Worm (Caenorhabditis elegans) whole organism, midembryonic: ENCODE results near the gene Y97E10AR.1.

Source experiments
- T22C8.4 ChIP-seq: fragments of 200-800 bp; sonication (Bioruptor generic); IDR thresholded peaks from 2 replicates; pipeline ENCODE4 v1.3.6; 2022; ENCODE audit warnings: missing genetic modification characterization, missing compliant biosample characterization
- cog-1 ChIP-seq: sonication (generic microtip); optimal IDR thresholded peaks from 2 replicates; lab custom pipeline; 2016; ENCODE audit warnings: missing genetic modification characterization, missing compliant biosample characterization
- flt-1 ChIP-seq: fragments of 200-800 bp; sonication (Bioruptor generic); IDR thresholded peaks from 2 replicates; pipeline ENCODE4 v1.3.6; 2022; ENCODE audit warnings: missing genetic modification characterization, missing compliant biosample characterization
- klf-2 ChIP-seq: fragments of 200-800 bp; sonication (Bioruptor generic); conservative IDR thresholded peaks from 2 replicates; pipeline ENCODE4 v1.3.6; 2022; ENCODE audit warnings: missing genetic modification reagents, missing genetic modification characterization, missing compliant biosample characterization
- med-1 ChIP-seq: sonication (generic microtip); optimal IDR thresholded peaks from 2 replicates; lab custom pipeline; 2017; ENCODE audit warnings: missing genetic modification characterization, mild to moderate bottlenecking, missing compliant biosample characterization, antibody characterized with exemption, missing genetic modification reagents; ENCODE audit not compliant: insufficient read depth
- ref-1 ChIP-seq: fragments of 200-800 bp; sonication (Bioruptor generic); conservative IDR thresholded peaks from 2 replicates; pipeline ENCODE4 v1.3.6; 2022; ENCODE audit warnings: missing genetic modification reagents, missing genetic modification characterization, missing compliant biosample characterization
- tab-1 ChIP-seq: fragments of 200-800 bp; sonication (Bioruptor generic); IDR thresholded peaks from 2 replicates; pipeline ENCODE4 v1.3.6; 2022; ENCODE audit warnings: missing genetic modification characterization, missing compliant biosample characterization
- ztf-23 ChIP-seq: fragments of 200-800 bp; sonication (Bioruptor generic); IDR thresholded peaks from 2 replicates; pipeline ENCODE4 v1.3.6; 2022; ENCODE audit warnings: missing genetic modification reagents, missing genetic modification characterization, missing compliant biosample characterization
- ztf-29 ChIP-seq: fragments of 200-800 bp; sonication (Bioruptor generic); IDR thresholded peaks from 2 replicates; pipeline ENCODE4 v1.3.6; 2022; ENCODE audit warnings: missing genetic modification reagents, missing genetic modification characterization, missing compliant biosample characterization

The Y97E10AR.1 gene

ce11 chrV:8034811-8035210 is 33.5 kb downstream of the Y97E10AR.1 start, which contains the start of gene algn-12:
TSS of gene algn-12 (plus strand) at chrV:8035111.
- TF ChIP-seq tab-1 (no peak), cog-1 (no peak), flt-1 (GFP tag; lab: Robert Waterston, UW) (no peak), ztf-29 (GFP tag; lab: Robert Waterston, UW) (no peak), ztf-23 (no peak), med-1 (GFP tag; lab: Kevin White, UChicago) (no peak), T22C8.4 (no peak), klf-2 (GFP tag; lab: Robert Waterston, UW) (no peak), ref-1 (GFP tag; lab: Robert Waterston, UW) (no peak)

- TF ChIP-seq ztf-23 (no peak), T22C8.4 (no peak), klf-2 (GFP tag; lab: Robert Waterston, UW) (no peak), ztf-29 (GFP tag; lab: Robert Waterston, UW) (no peak), tab-1 (no peak), flt-1 (GFP tag; lab: Robert Waterston, UW) (no peak), ref-1 (GFP tag; lab: Robert Waterston, UW) (no peak), med-1 (GFP tag; lab: Kevin White, UChicago) (no peak), cog-1 (no peak)
These were observed 34.7 kb downstream of the Y97E10AR.1 start, which contains the start of gene ZC513.14 for ce11 chrV:8035947-8036346. TSS of gene ZC513.14 (minus strand) at chrV:8036047.

- TF ChIP-seq ztf-23 (peak; percentile 56; the same call in 1 of the 2 replicates), flt-1 (GFP tag; lab: Robert Waterston, UW) (peak; percentile 38), T22C8.4 (no peak)
These were observed 37.8 kb downstream of the Y97E10AR.1 start for ce11 chrV:8039085-8039525.

ce11 chrV:8039606-8040005 is 38.3 kb downstream of the Y97E10AR.1 start:
- no peak for TF ChIP-seq med-1 (GFP tag; lab: Kevin White, UChicago)
- peak; percentile 58; the same call in 1 of the 2 replicates for TF ChIP-seq flt-1 (GFP tag; lab: Robert Waterston, UW)

- TF ChIP-seq flt-1 (GFP tag; lab: Robert Waterston, UW) (no peak), ztf-29 (GFP tag; lab: Robert Waterston, UW) (no peak), med-1 (GFP tag; lab: Kevin White, UChicago) (no peak)
These were observed 39.2 kb downstream of the Y97E10AR.1 start for ce11 chrV:8040247-8041084.

- TF ChIP-seq ztf-29 (GFP tag; lab: Robert Waterston, UW), result no peak
- no peak for TF ChIP-seq klf-2 (GFP tag; lab: Robert Waterston, UW)
- TF ChIP-seq med-1 (GFP tag; lab: Kevin White, UChicago), result no peak
- TF ChIP-seq T22C8.4, result no peak
- no peak for TF ChIP-seq tab-1
- no peak for TF ChIP-seq ztf-23
- no peak for TF ChIP-seq flt-1 (GFP tag; lab: Robert Waterston, UW)
- no peak for TF ChIP-seq ref-1 (GFP tag; lab: Robert Waterston, UW)
- no peak for TF ChIP-seq cog-1
These were observed 40.1 kb downstream of the Y97E10AR.1 start for ce11 chrV:8041336-8041868.

ce11 chrV:8043664-8044063 is 42.4 kb downstream of the Y97E10AR.1 start:
- TF ChIP-seq ref-1 (GFP tag; lab: Robert Waterston, UW) (no peak), cog-1 (no peak), ztf-29 (GFP tag; lab: Robert Waterston, UW) (no peak), flt-1 (GFP tag; lab: Robert Waterston, UW) (no peak), T22C8.4 (no peak), ztf-23 (no peak), klf-2 (GFP tag; lab: Robert Waterston, UW) (no peak), tab-1 (no peak)

- TF ChIP-seq ztf-29 (GFP tag; lab: Robert Waterston, UW) (no peak), flt-1 (GFP tag; lab: Robert Waterston, UW) (no peak)
These were observed 43.7 kb downstream of the Y97E10AR.1 start for ce11 chrV:8044957-8045356.

ce11 chrV:8046706-8047105 is 45.4 kb downstream of the Y97E10AR.1 start, which contains the start of gene ZC513.3:
TSS of gene ZC513.3 (plus strand) at chrV:8047006.
- TF ChIP-seq ref-1 (GFP tag; lab: Robert Waterston, UW), result no peak
- no peak for TF ChIP-seq med-1 (GFP tag; lab: Kevin White, UChicago)
- no peak for TF ChIP-seq flt-1 (GFP tag; lab: Robert Waterston, UW)
- no peak for TF ChIP-seq cog-1
- no peak for TF ChIP-seq tab-1

ce11 chrV:8050059-8050677 is 48.9 kb downstream of the Y97E10AR.1 start:
- no peak for TF ChIP-seq klf-2 (GFP tag; lab: Robert Waterston, UW)
- no peak for TF ChIP-seq T22C8.4
- TF ChIP-seq cog-1, result no peak
- no peak for TF ChIP-seq ztf-23
- no peak for TF ChIP-seq ztf-29 (GFP tag; lab: Robert Waterston, UW)
- TF ChIP-seq ref-1 (GFP tag; lab: Robert Waterston, UW), result no peak
